Worm (Caenorhabditis elegans) whole organism, L4 larva: ENCODE results near the gene scav-2.
A peak's percentile ranks its signal among the peaks of the same experiment; 100 is the strongest.

ENCODE experiments used
- D1046.2 ChIP-seq: fragments of 200-800 bp; sonication (Bioruptor generic); IDR thresholded peaks from 2 replicates; pipeline ENCODE4 v1.3.6; 2022; ENCODE audit warnings: missing genetic modification characterization, missing compliant biosample characterization
- F44E2.7 ChIP-seq: fragments of 200-800 bp; sonication (Bioruptor generic); IDR thresholded peaks from 2 replicates; pipeline ENCODE4 v2.1.2; 2022; ENCODE audit warnings: missing genetic modification characterization, missing compliant biosample characterization
- F49E8.2 ChIP-seq: sonication (generic microtip); optimal IDR thresholded peaks from 2 replicates; lab custom pipeline; 2016; ENCODE audit warnings: missing compliant biosample characterization, mild to moderate bottlenecking, missing genetic modification characterization, borderline replicate concordance
- Y105C5A.15 ChIP-seq: fragments of 200-800 bp; sonication (Bioruptor generic); IDR thresholded peaks from 2 replicates; pipeline ENCODE4 v1.3.6; 2022; ENCODE audit warnings: missing genetic modification characterization, missing compliant biosample characterization
- ZK546.5 ChIP-seq, 2 experiments: sonication (generic microtip); optimal IDR thresholded peaks; 2 replicates each; lab custom pipeline; 2017; ENCODE audit warnings: missing biosample characterization in 2 of 2, missing genetic modification characterization in 2 of 2
- aha-1 ChIP-seq: fragments of 150-350 bp; peaks from one replicate; lab custom pipeline; 2014; ENCODE audit warnings: missing biosample characterization, missing genetic modification characterization
- aly-2 ChIP-seq: sonication (generic microtip); optimal IDR thresholded peaks from 2 replicates; lab custom pipeline; 2018; ENCODE audit warnings: missing biosample characterization, missing genetic modification characterization
- ceh-44 ChIP-seq: fragments of 200-800 bp; sonication (Bioruptor generic); IDR thresholded peaks from 2 replicates; pipeline ENCODE4 v1.3.6; 2022; ENCODE audit warnings: missing genetic modification reagents, missing genetic modification characterization, missing compliant biosample characterization
- ceh-62 ChIP-seq: sonication (generic microtip); optimal IDR thresholded peaks from 2 replicates; lab custom pipeline; 2017; ENCODE audit warnings: missing biosample characterization, missing genetic modification characterization
- cey-2 ChIP-seq: sonication (generic microtip); optimal IDR thresholded peaks from 3 replicates; lab custom pipeline; 2017; ENCODE audit warnings: missing genetic modification characterization, mild to moderate bottlenecking, missing compliant biosample characterization, antibody characterized with exemption, borderline replicate concordance; ENCODE audit not compliant: insufficient read depth
- daf-19 ChIP-seq: fragments of 200-800 bp; sonication (Bioruptor generic); conservative IDR thresholded peaks from 2 replicates; pipeline ENCODE4 v1.3.6; 2022; ENCODE audit warnings: missing genetic modification characterization, missing compliant biosample characterization
- dmd-6 ChIP-seq: fragments of 200-800 bp; sonication (Bioruptor generic); IDR thresholded peaks from 2 replicates; pipeline ENCODE4 v1.3.6; 2022; ENCODE audit warnings: missing genetic modification reagents, missing genetic modification characterization, missing compliant biosample characterization
- dmd-9 ChIP-seq: fragments of 200-800 bp; sonication (Bioruptor generic); IDR thresholded peaks from 2 replicates; pipeline ENCODE4 v1.3.6; 2022; ENCODE audit warnings: missing genetic modification reagents, missing genetic modification characterization, missing compliant biosample characterization
- dve-1 ChIP-seq: sonication (generic microtip); optimal IDR thresholded peaks from 2 replicates; lab custom pipeline; 2017; ENCODE audit warnings: antibody characterized with exemption, mild to moderate bottlenecking, missing genetic modification characterization, missing compliant biosample characterization; ENCODE audit not compliant: insufficient read depth
- hlh-11 ChIP-seq: fragments of 200-800 bp; sonication (Bioruptor generic); optimal IDR thresholded peaks from 2 replicates; lab custom pipeline; 2018; ENCODE audit warnings: mild to moderate bottlenecking, missing genetic modification characterization, missing compliant biosample characterization
- jun-1 ChIP-seq: fragments of 150-350 bp; optimal IDR thresholded peaks from 2 replicates; lab custom pipeline; 2014; ENCODE audit warnings: missing biosample characterization, missing genetic modification reagents, missing genetic modification characterization
- lin-1 ChIP-seq: fragments of 200-800 bp; sonication (Bioruptor generic); IDR thresholded peaks from 2 replicates; pipeline ENCODE4 v1.3.6; 2022; ENCODE audit warnings: missing genetic modification reagents, missing genetic modification characterization, missing compliant biosample characterization
- lin-29 ChIP-seq: fragments of 200-800 bp; sonication (Bioruptor generic); IDR thresholded peaks from 2 replicates; pipeline ENCODE4 v1.3.6; 2022; ENCODE audit warnings: missing genetic modification reagents, missing genetic modification characterization, missing compliant biosample characterization
- lin-38 ChIP-seq: fragments of 200-800 bp; sonication (Bioruptor generic); IDR thresholded peaks from 2 replicates; pipeline ENCODE4 v1.3.6; 2022; ENCODE audit warnings: missing genetic modification reagents, missing genetic modification characterization, missing compliant biosample characterization
- lin-39 ChIP-seq: fragments of 150-350 bp; optimal IDR thresholded peaks from 2 replicates; lab custom pipeline; 2014; ENCODE audit warnings: missing biosample characterization, missing genetic modification reagents, missing genetic modification characterization
- madf-9 ChIP-seq: fragments of 200-800 bp; sonication (Bioruptor generic); conservative IDR thresholded peaks from 2 replicates; pipeline ENCODE4 v1.3.6; 2022; ENCODE audit warnings: missing genetic modification reagents, missing genetic modification characterization, missing compliant biosample characterization
- mdl-1 ChIP-seq, 2 experiments: fragments of 150-350 bp in 1 of 2; sonication (generic microtip) in 1 of 2; optimal IDR thresholded peaks; 2 replicates each; lab custom pipeline; 2014 to 2017; ENCODE audit warnings: missing biosample characterization in 2 of 2, missing genetic modification characterization in 2 of 2
- mdt-29 ChIP-seq: fragments of 200-800 bp; sonication (Bioruptor generic); IDR thresholded peaks from 2 replicates; pipeline ENCODE4 v1.3.6; 2022; ENCODE audit warnings: missing genetic modification reagents, missing genetic modification characterization, missing compliant biosample characterization
- mes-2 ChIP-seq: sonication (generic microtip); optimal IDR thresholded peaks from 2 replicates; lab custom pipeline; 2016; ENCODE audit warnings: missing genotype, mild to moderate bottlenecking, missing genetic modification characterization, missing compliant biosample characterization; ENCODE audit not compliant: poor library complexity, severe bottlenecking
- nhr-10 ChIP-seq: fragments of 150-350 bp; optimal IDR thresholded peaks from 2 replicates; lab custom pipeline; 2014; ENCODE audit warnings: missing biosample characterization, missing genetic modification characterization
- nhr-28 ChIP-seq: fragments of 150-350 bp; optimal IDR thresholded peaks from 2 replicates; lab custom pipeline; 2014; ENCODE audit warnings: missing biosample characterization, missing genetic modification characterization
- nhr-41 ChIP-seq: fragments of 200-800 bp; sonication (Bioruptor generic); IDR thresholded peaks from 2 replicates; pipeline ENCODE4 v1.3.6; 2022; ENCODE audit warnings: missing genetic modification reagents, missing genetic modification characterization, missing compliant biosample characterization
- nhr-6 ChIP-seq: fragments of 150-350 bp; optimal IDR thresholded peaks from 2 replicates; lab custom pipeline; 2014; ENCODE audit warnings: missing biosample characterization, missing genetic modification characterization
- nhr-76 ChIP-seq: fragments of 150-350 bp; optimal IDR thresholded peaks from 2 replicates; lab custom pipeline; 2014; ENCODE audit warnings: missing biosample characterization, missing genetic modification characterization
- sdz-12 ChIP-seq: fragments of 200-800 bp; sonication (Bioruptor generic); optimal IDR thresholded peaks from 2 replicates; lab custom pipeline; 2018; ENCODE audit warnings: mild to moderate bottlenecking, missing genetic modification characterization, missing compliant biosample characterization
- set-16 ChIP-seq: fragments of 200-800 bp; sonication (Bioruptor generic); IDR thresholded peaks from 2 replicates; pipeline ENCODE4 v1.3.6; 2022; ENCODE audit warnings: missing genetic modification reagents, missing genetic modification characterization, missing compliant biosample characterization
- skn-1 ChIP-seq: fragments of 150-350 bp; optimal IDR thresholded peaks from 2 replicates; lab custom pipeline; 2014; ENCODE audit warnings: missing biosample characterization, missing genetic modification characterization
- snpc-4 ChIP-seq: fragments of 150-350 bp; optimal IDR thresholded peaks from 2 replicates; lab custom pipeline; 2014; ENCODE audit warnings: missing biosample characterization, missing genetic modification characterization
- tag-97 ChIP-seq: fragments of 200-800 bp; sonication (Bioruptor generic); IDR thresholded peaks from 2 replicates; pipeline ENCODE4 v1.3.6; 2022; ENCODE audit warnings: missing genetic modification characterization, missing compliant biosample characterization
- tra-1 ChIP-seq: fragments of 200-800 bp; sonication (Bioruptor generic); IDR thresholded peaks from 2 replicates; pipeline ENCODE4 v1.3.6; 2022; ENCODE audit warnings: missing genetic modification reagents, missing genetic modification characterization, missing compliant biosample characterization
- unc-130 ChIP-seq: sonication (generic microtip); optimal IDR thresholded peaks from 2 replicates; lab custom pipeline; 2016; ENCODE audit warnings: missing genetic modification reagents, missing genetic modification characterization, missing compliant biosample characterization
- unc-62 ChIP-seq, 3 experiments: fragments of 150-350 bp in 1 of 3; sonication (generic microtip); optimal IDR thresholded peaks in 2 of 3; peaks in 1 of 3; 1 replicate in 1 of 3; 2 replicates in 2 of 3; lab custom pipeline; 2014 to 2017; ENCODE audit warnings: missing biosample characterization in 3 of 3, missing genetic modification characterization in 3 of 3, missing genetic modification reagents in 3 of 3, missing genotype in 1 of 3
- vab-7 ChIP-seq: fragments of 200-800 bp; sonication (Bioruptor generic); IDR thresholded peaks from 2 replicates; pipeline ENCODE4 v1.3.6; 2022; ENCODE audit warnings: missing genetic modification reagents, missing genetic modification characterization, missing compliant biosample characterization

The scav-2 gene

ce11 chrIII:13542458-13542857, 12.7 kb downstream of the scav-2 start (continued):
- TF ChIP-seq nhr-6 (tag; lab: Kevin White, UChicago) (no peak), daf-19 (no peak), unc-62 (GFP tag; optimal IDR thresholded peaks at IDR 0.05 in 1 of 2; lab: Kevin White, UChicago) (peak in 1 of 2 experiments; percentile 82), unc-62 (tag; optimal IDR thresholded peaks at IDR 0.05; lab: Kevin White, UChicago) (no peak), unc-130 (GFP tag; lab: Kevin White, UChicago) (no peak), ceh-44 (no peak), dmd-6 (GFP tag; lab: Robert Waterston, UW) (peak; percentile 62), mdt-29 (no peak), tag-97 (GFP tag; lab: Robert Waterston, UW) (no peak), D1046.2 (GFP tag; lab: Robert Waterston, UW) (no peak), mdl-1 (tag; optimal IDR thresholded peaks at IDR 0.05; lab: Kevin White, UChicago) (peak in 1 of 2 experiments; percentile 5), Y105C5A.15 (no peak), lin-1 (GFP tag; lab: Robert Waterston, UW) (no peak), cey-2 (tag; lab: Kevin White, UChicago) (no peak), aly-2 (tag; lab: Kevin White, UChicago) (no peak), F44E2.7 (GFP tag; lab: Robert Waterston, UW) (no peak), ceh-62 (tag; lab: Kevin White, UChicago) (no peak), jun-1 (tag; lab: Kevin White, UChicago) (no peak), aha-1 (no peak), dmd-9 (GFP tag; lab: Robert Waterston, UW) (no peak), snpc-4 (tag; lab: Kevin White, UChicago) (no peak), sdz-12 (GFP tag; lab: Kevin White, UChicago) (no peak), vab-7 (no peak), mes-2 (no peak), nhr-76 (tag; lab: Kevin White, UChicago) (no peak), nhr-10 (tag; lab: Kevin White, UChicago) (peak; percentile 49), lin-29 (GFP tag; lab: Robert Waterston, UW) (no peak), nhr-41 (no peak), lin-39 (tag; lab: Kevin White, UChicago) (no peak), skn-1 (tag; lab: Kevin White, UChicago) (no peak), F49E8.2 (tag; lab: Kevin White, UChicago) (no peak), tra-1 (no peak)

ce11 chrIII:13540791-13541190, 14.3 kb downstream of the scav-2 start:
- TF ChIP-seq ZK546.5 (tag; optimal IDR thresholded peaks at IDR 0.05; lab: Kevin White, UChicago) (no peak), set-16 (GFP tag; lab: Robert Waterston, UW) (peak; percentile 50), nhr-76 (tag; lab: Kevin White, UChicago) (no peak)

ce11 chrIII:13535735-13536390, 19.3 kb downstream of the scav-2 start:
- TF ChIP-seq aly-2 (tag; lab: Kevin White, UChicago) (no peak), aha-1 (peak; percentile 96)
- TF ChIP-seq, all 104 proteins: peak for 1

- TF ChIP-seq nhr-28 (tag; lab: Kevin White, UChicago) (peak; percentile 6), mes-2 (peak; percentile 21), madf-9 (GFP tag; lab: Robert Waterston, UW) (no peak), set-16 (GFP tag; lab: Robert Waterston, UW) (0 out of 2 replicates have a peak, but pooled peaks have one; percentile 9), lin-38 (GFP tag; lab: Robert Waterston, UW) (peak; percentile 41), hlh-11 (peak; percentile 2), dve-1 (no peak), unc-62 (GFP tag; optimal IDR thresholded peaks at IDR 0.05 in 1 of 2; lab: Kevin White, UChicago) (peak in 1 of 2 experiments; percentile 18), unc-62 (tag; optimal IDR thresholded peaks at IDR 0.05; lab: Kevin White, UChicago) (no peak)
- TF ChIP-seq, all 104 proteins: peak for 6
Measured at ce11 chrIII:13534704-13535103, 20.4 kb downstream of the scav-2 start.
